Worm (Caenorhabditis elegans): ENCODE data around the gene C24H11.1.

DNA sequence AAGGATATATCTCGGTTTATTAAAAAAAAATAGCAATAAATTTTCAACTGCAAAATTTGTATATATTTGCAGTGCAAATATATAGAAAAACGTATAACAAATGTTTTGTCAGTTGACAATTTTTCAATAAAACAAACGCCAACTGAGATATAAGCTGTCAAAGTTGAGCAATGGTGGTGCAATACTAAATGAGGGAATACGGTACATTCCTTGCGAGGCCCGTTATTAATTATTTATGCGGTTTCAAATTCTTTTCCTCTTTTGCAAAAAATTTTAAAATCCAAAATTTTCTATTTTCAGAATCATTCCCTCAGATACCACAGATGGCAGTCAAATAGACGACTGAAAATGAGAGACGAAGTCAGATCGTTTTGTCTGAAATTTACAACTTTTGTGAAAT, 8.0 kb downstream of the C24H11.1 start, which contains the start of gene twk-39:
- TF ChIP-seq sea-2 (GFP tag; optimal IDR thresholded peaks at IDR 0.05), result no peak
- TF ChIP-seq egl-27 (tag; optimal IDR thresholded peaks at IDR 0.05), result no peak
- no peak for TF ChIP-seq ceh-82 (tag; optimal IDR thresholded peaks at IDR 0.05)
- no peak for TF ChIP-seq mdl-1 (tag; optimal IDR thresholded peaks at IDR 0.05)
- no peak for TF ChIP-seq nhr-77 (tag; optimal IDR thresholded peaks at IDR 0.05)
- TF ChIP-seq unc-62 (GFP tag; optimal IDR thresholded peaks at IDR 0.05), result no peak
- TF ChIP-seq skn-1 (tag; optimal IDR thresholded peaks at IDR 0.05), result no peak
- no peak for TF ChIP-seq lin-15B (tag; optimal IDR thresholded peaks at IDR 0.05)
- no peak for TF ChIP-seq lsy-12 (tag; optimal IDR thresholded peaks at IDR 0.05)
